Worm (Caenorhabditis elegans): ENCODE data around the gene men-1.

- TF ChIP-seq egl-27 (tag; optimal IDR thresholded peaks at IDR 0.05) (no peak), ama-1 (optimal IDR thresholded peaks at IDR 0.05) (no peak), dpl-1 (GFP tag; optimal IDR thresholded peaks at IDR 0.05) (no peak), skn-1 (tag; optimal IDR thresholded peaks at IDR 0.05) (no peak), Y105C5A.15 (GFP tag; IDR thresholded peaks at IDR 0.05) (no peak), lir-3 (tag; optimal IDR thresholded peaks at IDR 0.05) (no peak), cey-2 (tag; optimal IDR thresholded peaks at IDR 0.05; ENCODE audit: borderline replicate concordance, insufficient read depth) (no peak), ZK546.5 (tag; optimal IDR thresholded peaks at IDR 0.05) (no peak), ces-1 (GFP tag; optimal IDR thresholded peaks at IDR 0.05) (no peak), Y5F2A.4 (GFP tag; optimal IDR thresholded peaks at IDR 0.05) (no peak), zag-1 (tag; optimal IDR thresholded peaks at IDR 0.05) (no peak)
Observed at ce11 chrII:14176642-14177041, 57.3 kb downstream of the men-1 start.
